Worm (Caenorhabditis elegans) whole organism, mixed stage, embryonic: ENCODE results near the gene jud-4.
A peak's percentile ranks its signal among the peaks of the same experiment; 100 is the strongest.

Source experiments
- M03D4.4 ChIP-seq: sonication (generic microtip); optimal IDR thresholded peaks from 2 replicates; lab custom pipeline; 2017; ENCODE audit warnings: mild to moderate bottlenecking, missing genetic modification characterization, missing compliant biosample characterization
- bed-3 ChIP-seq: fragments of 200-800 bp; sonication (Bioruptor generic); optimal IDR thresholded peaks from 3 replicates; lab custom pipeline; 2018; ENCODE audit warnings: mild to moderate bottlenecking, missing genetic modification characterization, moderate library complexity, missing compliant biosample characterization
- blmp-1 ChIP-seq: fragments of 150-350 bp; optimal IDR thresholded peaks from 2 replicates; lab custom pipeline; 2014; ENCODE audit warnings: missing biosample characterization, missing genetic modification characterization
- ceh-39 ChIP-seq: fragments of 150-350 bp; optimal IDR thresholded peaks from 2 replicates; lab custom pipeline; 2014; ENCODE audit warnings: missing biosample characterization, missing genetic modification characterization
- ceh-43 ChIP-seq: fragments of 200-800 bp; sonication (Bioruptor generic); optimal IDR thresholded peaks from 2 replicates; lab custom pipeline; 2018; ENCODE audit warnings: mild to moderate bottlenecking, missing genetic modification characterization, moderate library complexity, missing compliant biosample characterization
- ceh-83 ChIP-seq: fragments of 200-800 bp; sonication (Bioruptor generic); optimal IDR thresholded peaks from 2 replicates; lab custom pipeline; 2018; ENCODE audit warnings: mild to moderate bottlenecking, missing genetic modification characterization, missing compliant biosample characterization
- ces-1 ChIP-seq: fragments of 150-350 bp; optimal IDR thresholded peaks from 2 replicates; lab custom pipeline; 2014; ENCODE audit warnings: missing biosample characterization, missing genetic modification reagents, missing genetic modification characterization
- cnd-1 ChIP-seq: fragments of 200-800 bp; sonication (Bioruptor generic); optimal IDR thresholded peaks from 2 replicates; lab custom pipeline; 2018; ENCODE audit warnings: mild to moderate bottlenecking, missing genetic modification characterization, missing compliant biosample characterization
- drap-1 ChIP-seq: fragments of 200-800 bp; sonication (Bioruptor generic); optimal IDR thresholded peaks from 3 replicates; lab custom pipeline; 2018; ENCODE audit warnings: mild to moderate bottlenecking, missing genetic modification characterization, missing compliant biosample characterization
- elt-1 ChIP-seq: sonication (generic microtip); optimal IDR thresholded peaks from 2 replicates; lab custom pipeline; 2017; ENCODE audit warnings: missing genetic modification characterization, mild to moderate bottlenecking, missing compliant biosample characterization, antibody characterized with exemption, moderate library complexity, borderline replicate concordance; ENCODE audit not compliant: insufficient read depth
- elt-3 ChIP-seq: fragments of 150-350 bp; optimal IDR thresholded peaks from 2 replicates; lab custom pipeline; 2014; ENCODE audit warnings: missing biosample characterization, missing genetic modification characterization
- flh-1 ChIP-seq: fragments of 200-800 bp; sonication (Bioruptor generic); optimal IDR thresholded peaks from 2 replicates; lab custom pipeline; 2018; ENCODE audit warnings: mild to moderate bottlenecking, missing genetic modification characterization, moderate library complexity, missing compliant biosample characterization
- ham-2 ChIP-seq: fragments of 200-800 bp; sonication (Bioruptor generic); optimal IDR thresholded peaks from 2 replicates; lab custom pipeline; 2018; ENCODE audit warnings: mild to moderate bottlenecking, missing genetic modification characterization, missing compliant biosample characterization
- hlh-1 ChIP-seq: fragments of 150-350 bp; optimal IDR thresholded peaks from 2 replicates; lab custom pipeline; 2014; ENCODE audit warnings: missing biosample characterization, missing genetic modification reagents, missing genetic modification characterization
- lin-13 ChIP-seq: fragments of 150-350 bp; optimal IDR thresholded peaks from 2 replicates; lab custom pipeline; 2014; ENCODE audit warnings: missing biosample characterization, missing genetic modification characterization
- lin-32 ChIP-seq: fragments of 200-800 bp; sonication (Bioruptor generic); optimal IDR thresholded peaks from 2 replicates; lab custom pipeline; 2018; ENCODE audit warnings: mild to moderate bottlenecking, missing genetic modification characterization, missing compliant biosample characterization
- lsy-2 ChIP-seq: fragments of 150-350 bp; optimal IDR thresholded peaks from 2 replicates; lab custom pipeline; 2014; ENCODE audit warnings: missing biosample characterization, missing genetic modification characterization
- mab-5 ChIP-seq: fragments of 150-350 bp; optimal IDR thresholded peaks from 2 replicates; lab custom pipeline; 2014; ENCODE audit warnings: missing biosample characterization, missing genetic modification characterization
- mep-1 ChIP-seq: fragments of 150-350 bp; optimal IDR thresholded peaks from 2 replicates; lab custom pipeline; 2017; ENCODE audit warnings: missing biosample characterization, missing genetic modification reagents, missing genetic modification characterization, inconsistent platforms
- mls-2 ChIP-seq: sonication (generic microtip); optimal IDR thresholded peaks from 2 replicates; lab custom pipeline; 2016; ENCODE audit warnings: mild to moderate bottlenecking, missing genetic modification characterization, moderate library complexity, missing compliant biosample characterization
- nhr-12 ChIP-seq: fragments of 150-350 bp; optimal IDR thresholded peaks from 2 replicates; lab custom pipeline; 2014; ENCODE audit warnings: missing biosample characterization, missing genetic modification characterization
- nhr-2 ChIP-seq: fragments of 150-350 bp; optimal IDR thresholded peaks from 2 replicates; lab custom pipeline; 2014; ENCODE audit warnings: missing biosample characterization, missing genetic modification characterization
- nhr-237 ChIP-seq: fragments of 150-350 bp; optimal IDR thresholded peaks from 2 replicates; lab custom pipeline; 2014; ENCODE audit warnings: missing biosample characterization, missing genetic modification characterization
- nhr-28 ChIP-seq: fragments of 150-350 bp; optimal IDR thresholded peaks from 2 replicates; lab custom pipeline; 2014; ENCODE audit warnings: missing biosample characterization, missing genetic modification characterization
- nhr-76 ChIP-seq: sonication (generic microtip); optimal IDR thresholded peaks from 2 replicates; lab custom pipeline; 2017; ENCODE audit warnings: missing biosample characterization, missing genetic modification characterization
- pha-4 ChIP-seq: fragments of 150-350 bp; optimal IDR thresholded peaks from 2 replicates; lab custom pipeline; 2018; ENCODE audit warnings: missing biosample characterization, missing genetic modification reagents, missing genetic modification characterization
- sem-2 ChIP-seq: fragments of 200-800 bp; sonication (Bioruptor generic); optimal IDR thresholded peaks from 2 replicates; lab custom pipeline; 2018; ENCODE audit warnings: mild to moderate bottlenecking, missing genetic modification characterization, missing compliant biosample characterization
- snpc-4 ChIP-seq: fragments of 150-350 bp; optimal IDR thresholded peaks from 2 replicates; lab custom pipeline; 2014; ENCODE audit warnings: missing biosample characterization, missing genetic modification characterization
- sptf-1 ChIP-seq: sonication (generic microtip); optimal IDR thresholded peaks from 2 replicates; lab custom pipeline; 2017; ENCODE audit warnings: mild to moderate bottlenecking, missing genetic modification characterization, moderate library complexity, missing compliant biosample characterization
- tbx-8 ChIP-seq: fragments of 200-800 bp; sonication (Bioruptor generic); optimal IDR thresholded peaks from 2 replicates; lab custom pipeline; 2018; ENCODE audit warnings: mild to moderate bottlenecking, missing genetic modification characterization, moderate library complexity, missing compliant biosample characterization
- unc-120 ChIP-seq: sonication (generic microtip); optimal IDR thresholded peaks from 2 replicates; lab custom pipeline; 2017; ENCODE audit warnings: missing genetic modification characterization, missing compliant biosample characterization; ENCODE audit not compliant: poor library complexity, severe bottlenecking
- unc-39 ChIP-seq: fragments of 150-350 bp; optimal IDR thresholded peaks from 2 replicates; lab custom pipeline; 2014; ENCODE audit warnings: missing biosample characterization, missing genetic modification characterization
- unc-62 ChIP-seq: fragments of 150-350 bp; optimal IDR thresholded peaks from 2 replicates; lab custom pipeline; 2014; ENCODE audit warnings: missing biosample characterization, missing genetic modification reagents, missing genetic modification characterization
- zip-8 ChIP-seq: fragments of 150-350 bp; optimal IDR thresholded peaks from 2 replicates; lab custom pipeline; 2014; ENCODE audit warnings: missing biosample characterization, missing genetic modification characterization
- ztf-11 ChIP-seq: fragments of 150-350 bp; optimal IDR thresholded peaks from 2 replicates; lab custom pipeline; 2014; ENCODE audit warnings: missing biosample characterization, missing genetic modification characterization

Gene jud-4

DNA sequence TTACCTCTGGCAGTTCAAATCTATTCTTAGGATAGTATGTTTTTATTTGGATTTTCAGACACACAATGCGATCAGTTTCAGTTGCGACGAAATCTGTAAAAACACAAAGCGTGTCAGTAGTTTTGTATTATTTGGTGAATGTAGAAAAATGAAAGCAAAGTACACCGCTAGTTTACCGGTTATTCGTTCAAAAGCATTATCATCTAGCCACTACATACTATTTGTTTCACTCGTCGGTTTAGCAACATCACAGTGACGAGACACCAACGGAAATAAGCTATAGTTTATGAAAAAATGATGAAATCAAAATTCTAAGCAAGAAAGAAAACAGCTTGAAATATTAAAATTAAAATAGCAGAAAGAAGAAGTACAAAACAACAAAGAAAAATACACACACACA is 13.3 kb upstream of the jud-4 start:
- no peak for TF ChIP-seq unc-39 (tag; lab: Kevin White, UChicago)
- no peak for TF ChIP-seq cnd-1 (tag; lab: Kevin White, UChicago)
- no peak for TF ChIP-seq ces-1 (GFP tag; lab: Kevin White, UChicago)
- no peak for TF ChIP-seq nhr-28 (tag; lab: Kevin White, UChicago)
- no peak for TF ChIP-seq nhr-237 (tag; lab: Kevin White, UChicago)

DNA sequence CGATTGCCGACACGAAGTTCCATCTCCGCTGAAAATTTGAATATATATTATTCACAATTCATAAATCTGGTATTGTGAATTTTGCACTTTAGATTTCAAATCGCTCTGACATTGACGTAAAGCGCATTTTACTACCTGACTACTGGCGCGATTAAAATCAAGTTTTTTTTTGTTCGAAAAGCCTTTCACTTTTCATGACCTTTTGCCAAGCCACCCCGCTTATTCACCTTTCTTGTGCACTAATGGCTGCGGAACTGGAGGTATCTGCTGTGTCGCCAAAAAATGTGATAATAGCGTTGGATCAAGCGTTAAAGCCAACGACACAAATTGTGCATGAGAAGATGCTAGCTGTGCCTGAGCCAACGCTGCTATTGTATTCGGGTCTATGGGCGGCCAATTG is 11.0 kb upstream of the jud-4 start:
- TF ChIP-seq unc-39 (tag; lab: Kevin White, UChicago), result no peak
- no peak for TF ChIP-seq snpc-4 (tag; lab: Kevin White, UChicago)
- TF ChIP-seq lin-32 (GFP tag; lab: Kevin White, UChicago), result no peak
- TF ChIP-seq hlh-1 (tag; lab: Kevin White, UChicago), result no peak
- no peak for TF ChIP-seq cnd-1 (tag; lab: Kevin White, UChicago)
- no peak for TF ChIP-seq mab-5 (tag; lab: Kevin White, UChicago)
- TF ChIP-seq elt-3, result no peak
- no peak for TF ChIP-seq tbx-8 (GFP tag; lab: Kevin White, UChicago)
- no peak for TF ChIP-seq mls-2 (tag; lab: Kevin White, UChicago)
- TF ChIP-seq ceh-43, result no peak
- no peak for TF ChIP-seq ceh-83 (GFP tag; lab: Kevin White, UChicago)

DNA sequence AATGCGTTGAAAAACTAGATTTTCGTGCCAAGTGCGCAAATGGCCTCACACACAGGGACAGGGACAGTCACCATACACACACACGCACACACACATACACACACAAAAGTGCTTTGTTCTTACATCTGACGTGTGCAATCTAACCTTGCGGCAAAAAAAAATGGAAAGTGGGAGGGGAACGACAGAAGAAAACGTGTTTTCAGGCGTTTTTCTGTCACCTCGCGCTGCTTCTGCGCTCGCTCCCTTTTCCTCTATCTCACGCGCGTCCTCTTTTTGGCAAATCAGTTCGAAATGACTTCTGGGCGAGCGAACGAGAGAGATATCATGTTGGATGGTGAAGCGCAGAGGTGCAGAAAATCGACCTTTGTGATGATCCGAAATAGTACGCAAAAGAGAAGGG is 9.8 kb upstream of the jud-4 start:
- TF ChIP-seq drap-1, result peak; percentile 5
- no peak for TF ChIP-seq cnd-1 (tag; lab: Kevin White, UChicago)
- no peak for TF ChIP-seq pha-4 (tag; lab: Kevin White, UChicago)
- TF ChIP-seq mep-1 (tag; lab: Kevin White, UChicago), result no peak
- no peak for TF ChIP-seq M03D4.4
- no peak for TF ChIP-seq elt-3
- no peak for TF ChIP-seq elt-1 (tag; lab: Kevin White, UChicago)
- TF ChIP-seq nhr-2, result no peak
- no peak for TF ChIP-seq sptf-1 (tag; lab: Kevin White, UChicago)
- no peak for TF ChIP-seq ztf-11 (tag; lab: Kevin White, UChicago)
- no peak for TF ChIP-seq ceh-83 (GFP tag; lab: Kevin White, UChicago)
- TF ChIP-seq ceh-39 (tag; lab: Kevin White, UChicago), result no peak
- TF ChIP-seq nhr-237 (tag; lab: Kevin White, UChicago), result peak; percentile 27
- no peak for TF ChIP-seq ceh-43
- TF ChIP-seq sem-2 (GFP tag; lab: Kevin White, UChicago), result peak; percentile 15
- TF ChIP-seq unc-120, result peak; percentile 5
- no peak for TF ChIP-seq unc-62 (GFP tag; lab: Kevin White, UChicago)
- no peak for TF ChIP-seq ces-1 (GFP tag; lab: Kevin White, UChicago)
- no peak for TF ChIP-seq lin-32 (GFP tag; lab: Kevin White, UChicago)
- no peak for TF ChIP-seq nhr-28 (tag; lab: Kevin White, UChicago)
- no peak for TF ChIP-seq zip-8 (tag; lab: Kevin White, UChicago)
- TF ChIP-seq ham-2 (GFP tag; lab: Kevin White, UChicago), result peak; percentile 31
- TF ChIP-seq bed-3 (GFP tag; lab: Kevin White, UChicago), result no peak
- no peak for TF ChIP-seq mab-5 (tag; lab: Kevin White, UChicago)
- no peak for TF ChIP-seq nhr-76 (tag; lab: Kevin White, UChicago)
- peak; percentile 17 for TF ChIP-seq blmp-1
- TF ChIP-seq lin-13 (tag; lab: Kevin White, UChicago), result no peak
- TF ChIP-seq hlh-1 (tag; lab: Kevin White, UChicago), result no peak

DNA sequence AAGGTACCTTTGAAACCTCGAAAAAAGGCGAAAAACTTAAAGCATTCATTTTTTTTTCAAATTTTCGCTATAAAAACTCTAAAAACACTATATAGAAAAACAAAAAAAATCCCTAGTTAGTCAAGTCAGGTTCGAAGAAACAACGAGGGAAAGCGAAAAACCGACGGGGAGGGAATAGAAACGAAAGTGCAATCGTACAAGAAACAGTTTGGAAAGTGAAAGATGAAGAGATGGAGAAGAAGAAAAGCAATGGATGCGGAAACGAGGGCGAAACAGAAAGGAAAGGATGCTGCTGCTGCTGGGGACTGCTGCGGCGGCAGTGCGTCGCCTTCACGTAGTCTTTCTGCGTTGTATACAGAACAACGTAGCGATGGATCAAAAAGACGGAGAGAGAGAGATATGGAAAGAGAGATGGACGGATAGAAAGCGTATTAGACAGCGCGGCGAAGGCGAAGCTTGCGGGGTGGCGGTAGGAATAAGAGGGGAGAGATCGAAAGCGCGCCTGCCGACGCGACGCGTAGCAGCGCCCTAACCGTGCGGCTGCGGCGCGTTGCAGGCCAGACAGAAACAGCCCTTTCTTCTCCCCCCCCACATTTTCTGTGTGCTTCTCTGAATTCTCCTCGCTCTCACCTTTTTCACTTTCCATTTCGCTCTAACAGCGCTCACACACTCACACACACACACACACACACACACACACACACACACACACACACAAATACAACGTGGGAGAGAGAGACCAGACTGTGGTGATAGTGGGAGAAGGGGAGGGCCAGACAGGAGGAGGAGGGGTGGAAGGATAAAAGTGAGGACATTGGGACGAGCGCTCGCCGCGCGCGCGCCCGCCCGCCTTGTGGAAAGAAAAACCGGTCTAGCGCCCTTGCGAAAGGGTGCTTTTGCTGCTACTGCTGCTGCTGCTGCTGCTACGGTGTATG is 8.8 kb upstream of the jud-4 start:
- TF ChIP-seq M03D4.4 (peak; percentile 79), lsy-2 (tag; lab: Kevin White, UChicago) (peak; percentile 61), blmp-1 (peak; percentile 91), pha-4 (tag; lab: Kevin White, UChicago) (peak; percentile 83), nhr-76 (tag; lab: Kevin White, UChicago) (peak; percentile 59), ces-1 (GFP tag; lab: Kevin White, UChicago) (peak; percentile 43), elt-3 (no peak), unc-120 (peak; percentile 88), lin-32 (GFP tag; lab: Kevin White, UChicago) (no peak), zip-8 (tag; lab: Kevin White, UChicago) (no peak), elt-1 (tag; lab: Kevin White, UChicago) (peak; percentile 16), mep-1 (tag; lab: Kevin White, UChicago) (peak; percentile 48), sem-2 (GFP tag; lab: Kevin White, UChicago) (peak; percentile 60), mls-2 (tag; lab: Kevin White, UChicago) (peak; percentile 79), lin-13 (tag; lab: Kevin White, UChicago) (peak; percentile 27), hlh-1 (tag; lab: Kevin White, UChicago) (peak; percentile 5), cnd-1 (tag; lab: Kevin White, UChicago) (peak; percentile 58), drap-1 (peak; percentile 77), flh-1 (GFP tag; lab: Kevin White, UChicago) (peak; percentile 64), tbx-8 (GFP tag; lab: Kevin White, UChicago) (peak; percentile 23), nhr-237 (tag; lab: Kevin White, UChicago) (peak; percentile 95), bed-3 (GFP tag; lab: Kevin White, UChicago) (peak; percentile 46), ham-2 (GFP tag; lab: Kevin White, UChicago) (peak; percentile 100), snpc-4 (tag; lab: Kevin White, UChicago) (no peak), nhr-2 (no peak), nhr-12 (tag; lab: Kevin White, UChicago) (peak; percentile 17), ztf-11 (tag; lab: Kevin White, UChicago) (peak; percentile 51), unc-62 (GFP tag; lab: Kevin White, UChicago) (peak; percentile 52), ceh-83 (GFP tag; lab: Kevin White, UChicago) (peak; percentile 10), sptf-1 (tag; lab: Kevin White, UChicago) (peak; percentile 81), mab-5 (tag; lab: Kevin White, UChicago) (no peak), ceh-43 (peak; percentile 30), nhr-28 (tag; lab: Kevin White, UChicago) (no peak)
